Worm (Caenorhabditis elegans): ENCODE data around the gene cogc-6.

cogc-6 gene

ce11 chrV:8198994-8199393 is 22.1 kb downstream of the cogc-6 start, which contains the start of gene F20D6.11:
Gene F20D6.11 (minus strand): TSS chrV:8199094.
- TF ChIP-seq nhr-23 (tag; optimal IDR thresholded peaks at IDR 0.05): no peak
- TF ChIP-seq lsy-2 (tag; optimal IDR thresholded peaks at IDR 0.05): no peak
- no peak for TF ChIP-seq nhr-129 (tag; optimal IDR thresholded peaks at IDR 0.05)
- TF ChIP-seq C34F6.9 (tag; optimal IDR thresholded peaks at IDR 0.05): no peak
- no peak for TF ChIP-seq mab-5 (tag; optimal IDR thresholded peaks at IDR 0.05)
- TF ChIP-seq ceh-82 (tag; optimal IDR thresholded peaks at IDR 0.05): no peak
- no peak for TF ChIP-seq ama-1 (optimal IDR thresholded peaks at IDR 0.05)
- TF ChIP-seq Y55F3AM.14 (GFP tag; optimal IDR thresholded peaks at IDR 0.05): no peak
- TF ChIP-seq ztf-4 (tag; optimal IDR thresholded peaks at IDR 0.05): no peak
- TF ChIP-seq fos-1 (tag; optimal IDR thresholded peaks at IDR 0.05): no peak
- no peak for TF ChIP-seq ztf-1 (GFP tag; conservative IDR thresholded peaks at IDR 0.05)
- no peak for TF ChIP-seq mdl-1 (tag; optimal IDR thresholded peaks at IDR 0.05)
- TF ChIP-seq elt-1 (tag; optimal IDR thresholded peaks at IDR 0.05): no peak
- TF ChIP-seq nhr-21 (tag; optimal IDR thresholded peaks at IDR 0.05): no peak
- TF ChIP-seq nhr-237 (tag; optimal IDR thresholded peaks at IDR 0.05): no peak
- TF ChIP-seq lin-13 (GFP tag; optimal IDR thresholded peaks at IDR 0.05): no peak

ce11 chrV:8196993-8197392 is 24.1 kb downstream of the cogc-6 start:
- TF ChIP-seq sem-4 (tag; optimal IDR thresholded peaks at IDR 0.05): no peak
- no peak for TF ChIP-seq ztf-11 (tag; optimal IDR thresholded peaks at IDR 0.05)
- no peak for TF ChIP-seq ceh-82 (tag; optimal IDR thresholded peaks at IDR 0.05)
- TF ChIP-seq ztf-1 (GFP tag; conservative IDR thresholded peaks at IDR 0.05): no peak
- no peak for TF ChIP-seq sma-9 (GFP tag; optimal IDR thresholded peaks at IDR 0.05)
- no peak for TF ChIP-seq sma-9 (tag; optimal IDR thresholded peaks at IDR 0.05)
- no peak for TF ChIP-seq mdl-1 (tag; optimal IDR thresholded peaks at IDR 0.05)

- TF ChIP-seq nhr-25 (tag; optimal IDR thresholded peaks at IDR 0.05) (no peak), sma-9 (GFP tag; optimal IDR thresholded peaks at IDR 0.05) (peak; percentile 30), sma-9 (tag; optimal IDR thresholded peaks at IDR 0.05) (no peak), mdl-1 (tag; optimal IDR thresholded peaks at IDR 0.05) (no peak), nhr-6 (tag; optimal IDR thresholded peaks at IDR 0.05) (no peak), lin-39 (tag; optimal IDR thresholded peaks at IDR 0.05) (no peak), ceh-16 (tag; optimal IDR thresholded peaks at IDR 0.05) (no peak), mab-5 (tag; optimal IDR thresholded peaks at IDR 0.05) (no peak), nhr-10 (tag; optimal IDR thresholded peaks at IDR 0.05) (no peak), nhr-23 (tag; optimal IDR thresholded peaks at IDR 0.05) (no peak), ama-1 (optimal IDR thresholded peaks at IDR 0.05) (no peak), ztf-4 (tag; optimal IDR thresholded peaks at IDR 0.05) (no peak), nhr-237 (tag; optimal IDR thresholded peaks at IDR 0.05) (no peak), ztf-1 (GFP tag; conservative IDR thresholded peaks at IDR 0.05) (no peak), alr-1 (tag; optimal IDR thresholded peaks at IDR 0.05) (no peak), Y55F3AM.14 (GFP tag; optimal IDR thresholded peaks at IDR 0.05) (no peak), nhr-11 (tag; optimal IDR thresholded peaks at IDR 0.05) (no peak), C34F6.9 (tag; optimal IDR thresholded peaks at IDR 0.05) (no peak), F13H6.1 (tag; optimal IDR thresholded peaks at IDR 0.05) (peak; percentile 54), lsy-2 (tag; optimal IDR thresholded peaks at IDR 0.05) (peak in 1 of 2 experiments; percentile 27), ZK546.5 (tag; optimal IDR thresholded peaks at IDR 0.05) (no peak), blmp-1 (tag; optimal IDR thresholded peaks at IDR 0.05; ENCODE audit: insufficient read depth) (no peak), gmeb-1 (tag; optimal IDR thresholded peaks at IDR 0.05) (no peak), mbf-1 (tag; optimal IDR thresholded peaks at IDR 0.05) (no peak), nhr-77 (tag; optimal IDR thresholded peaks at IDR 0.05) (no peak), unc-55 (GFP tag; optimal IDR thresholded peaks at IDR 0.05) (no peak), fos-1 (tag; optimal IDR thresholded peaks at IDR 0.05) (no peak), ztf-11 (tag; optimal IDR thresholded peaks at IDR 0.05) (no peak), lin-11 (tag; optimal IDR thresholded peaks at IDR 0.05) (no peak), sem-4 (tag; optimal IDR thresholded peaks at IDR 0.05) (no peak), dmd-4 (tag; optimal IDR thresholded peaks at IDR 0.05) (no peak), egl-27 (tag; optimal IDR thresholded peaks at IDR 0.05) (no peak), nhr-129 (tag; optimal IDR thresholded peaks at IDR 0.05) (peak; percentile 56)
Observed at ce11 chrV:8195889-8196418, 25.2 kb downstream of the cogc-6 start, which contains the start of gene F20D6.10. Gene F20D6.10 (minus strand): TSS chrV:8195939.

- TF ChIP-seq blmp-1 (tag; optimal IDR thresholded peaks at IDR 0.05; ENCODE audit: insufficient read depth) (no peak), unc-39 (tag; optimal IDR thresholded peaks at IDR 0.05) (no peak), sma-9 (GFP tag; optimal IDR thresholded peaks at IDR 0.05) (no peak), sma-9 (tag; optimal IDR thresholded peaks at IDR 0.05) (no peak), lin-13 (GFP tag; optimal IDR thresholded peaks at IDR 0.05) (no peak), ama-1 (optimal IDR thresholded peaks at IDR 0.05) (no peak), mbf-1 (tag; optimal IDR thresholded peaks at IDR 0.05) (no peak), nhr-77 (tag; optimal IDR thresholded peaks at IDR 0.05) (no peak), ztf-4 (tag; optimal IDR thresholded peaks at IDR 0.05) (no peak), sma-3 (GFP tag; optimal IDR thresholded peaks at IDR 0.05) (no peak), crh-2 (tag; optimal IDR thresholded peaks at IDR 0.05) (no peak), F13H6.1 (tag; optimal IDR thresholded peaks at IDR 0.05) (no peak), nhr-237 (tag; optimal IDR thresholded peaks at IDR 0.05) (no peak), snpc-4 (tag; optimal IDR thresholded peaks at IDR 0.05) (no peak), unc-55 (GFP tag; optimal IDR thresholded peaks at IDR 0.05) (no peak), ceh-82 (tag; optimal IDR thresholded peaks at IDR 0.05) (no peak), fos-1 (tag; optimal IDR thresholded peaks at IDR 0.05) (no peak), unc-62 (GFP tag; optimal IDR thresholded peaks at IDR 0.05) (no peak), zag-1 (tag; optimal IDR thresholded peaks at IDR 0.05) (no peak), mdl-1 (tag; optimal IDR thresholded peaks at IDR 0.05) (no peak), alr-1 (tag; optimal IDR thresholded peaks at IDR 0.05) (no peak)
Observed at ce11 chrV:8190430-8190829, 30.7 kb downstream of the cogc-6 start, which contains the start of gene F20D6.1. Gene F20D6.1 (plus strand): TSS chrV:8190730.
